Worm (Caenorhabditis elegans): Measurements from ENCODE around the gene T04F3.3.

DNA sequence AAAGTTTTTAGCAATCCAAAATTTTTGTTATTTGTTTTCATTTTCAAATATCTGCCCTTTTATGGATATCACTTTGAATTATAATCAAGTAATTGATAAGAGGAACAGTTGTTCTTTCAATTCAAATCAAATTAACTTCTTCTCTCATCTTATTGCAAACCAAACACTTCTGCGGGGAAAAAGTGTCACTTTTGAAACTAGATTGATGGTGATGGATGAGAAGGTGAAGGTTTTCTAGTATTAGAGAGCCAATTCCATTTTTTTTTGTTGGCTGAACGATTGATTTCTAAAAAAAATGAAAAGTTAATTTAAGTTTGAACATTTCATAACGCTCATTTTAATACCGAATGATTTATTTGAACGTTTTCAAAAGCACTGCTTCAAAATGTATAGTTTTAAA, 21.1 kb downstream of the T04F3.3 start:
- TF ChIP-seq ets-7 (tag; optimal IDR thresholded peaks at IDR 0.05) (no peak), B0310.2 (tag; optimal IDR thresholded peaks at IDR 0.05) (no peak), pes-1 (GFP tag; IDR thresholded peaks at IDR 0.05) (no peak)

Measured in whole organism, early embryonic.